Worm (Caenorhabditis elegans): Measurements from ENCODE around the gene col-118.
A peak's percentile ranks its signal among the peaks of the same experiment; 100 is the strongest.

Gene col-118

ce11 chrIV:8821147-8821546, 26.9 kb upstream of the col-118 start, which contains the start of gene T28C6.5:
Gene T28C6.5 (plus strand): TSS chrIV:8821447.
- TF ChIP-seq flt-1 (GFP tag; IDR thresholded peaks at IDR 0.05): no peak
- TF ChIP-seq ztf-29 (GFP tag; IDR thresholded peaks at IDR 0.05): no peak
- TF ChIP-seq med-1 (GFP tag; optimal IDR thresholded peaks at IDR 0.05; ENCODE audit: insufficient read depth): no peak

DNA sequence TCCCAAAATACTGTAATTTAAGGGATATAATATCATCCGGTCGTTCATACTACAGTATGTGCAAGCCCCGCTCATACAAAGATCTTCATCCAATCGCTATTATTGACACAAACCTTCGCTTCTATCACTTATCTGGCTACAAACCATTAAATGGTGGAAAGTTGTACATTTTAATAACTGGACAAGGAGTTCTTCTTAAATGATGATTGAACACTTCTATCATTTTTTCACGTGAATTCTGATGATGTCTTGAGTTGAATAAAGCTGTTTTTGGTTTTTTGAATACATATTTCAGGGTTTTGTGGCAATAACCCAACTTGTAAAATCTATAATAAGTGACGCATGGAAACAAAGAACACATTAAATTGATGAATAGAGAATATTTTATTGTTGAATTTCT, 25.4 kb upstream of the col-118 start:
- TF ChIP-seq ztf-23 (GFP tag; IDR thresholded peaks at IDR 0.05) (no peak), ref-1 (GFP tag; conservative IDR thresholded peaks at IDR 0.05) (no peak)

- TF ChIP-seq klf-2 (GFP tag; conservative IDR thresholded peaks at IDR 0.05) (no peak), med-1 (GFP tag; optimal IDR thresholded peaks at IDR 0.05; ENCODE audit: insufficient read depth) (no peak), T22C8.4 (GFP tag; IDR thresholded peaks at IDR 0.05) (no peak), tab-1 (GFP tag; IDR thresholded peaks at IDR 0.05) (no peak), ztf-23 (GFP tag; IDR thresholded peaks at IDR 0.05) (no peak), cog-1 (tag; optimal IDR thresholded peaks at IDR 0.05) (no peak), ztf-29 (GFP tag; IDR thresholded peaks at IDR 0.05) (no peak), flt-1 (GFP tag; IDR thresholded peaks at IDR 0.05) (no peak), ref-1 (GFP tag; conservative IDR thresholded peaks at IDR 0.05) (no peak)
These were observed 23.7 kb upstream of the col-118 start, which contains the start of the genes col-117 and col-3 for ce11 chrIV:8824145-8824833. Gene col-117 (minus strand): TSS chrIV:8824195. Gene col-3 (plus strand): TSS chrIV:8824783.

DNA sequence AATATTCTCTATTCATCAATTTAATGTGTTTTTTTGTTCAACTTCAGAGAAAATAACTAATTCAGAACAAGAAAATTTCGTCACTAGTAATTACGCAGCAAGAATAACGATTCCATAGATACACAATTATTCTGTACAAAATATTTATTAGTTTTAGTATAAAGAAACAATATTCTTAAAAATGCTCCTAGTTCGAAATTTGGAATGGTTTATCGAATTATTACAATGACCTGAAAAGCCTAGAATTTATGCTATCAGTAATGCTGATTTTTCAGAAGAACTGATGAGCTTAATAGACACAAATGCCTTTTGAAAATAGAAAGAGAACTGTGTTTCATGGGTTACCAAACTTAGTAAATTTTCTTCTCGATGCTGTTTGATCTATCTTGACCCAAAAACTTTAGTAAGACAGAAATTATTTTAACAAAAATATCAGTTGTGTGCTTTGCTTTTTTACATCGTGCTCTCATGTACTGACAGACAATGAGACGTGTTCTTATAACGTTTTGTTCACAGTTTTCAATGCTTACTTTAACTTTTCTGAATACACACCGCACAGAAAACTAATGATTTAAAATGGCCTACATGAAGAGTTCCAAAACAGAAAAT, 21.9 kb upstream of the col-118 start:
- TF ChIP-seq flt-1 (GFP tag; IDR thresholded peaks at IDR 0.05) (no peak), klf-2 (GFP tag; conservative IDR thresholded peaks at IDR 0.05) (no peak), T22C8.4 (GFP tag; IDR thresholded peaks at IDR 0.05) (no peak), med-1 (GFP tag; optimal IDR thresholded peaks at IDR 0.05; ENCODE audit: insufficient read depth) (no peak), ztf-29 (GFP tag; IDR thresholded peaks at IDR 0.05) (no peak), ztf-23 (GFP tag; IDR thresholded peaks at IDR 0.05) (no peak), ref-1 (GFP tag; conservative IDR thresholded peaks at IDR 0.05) (no peak), tab-1 (GFP tag; IDR thresholded peaks at IDR 0.05) (no peak), cog-1 (tag; optimal IDR thresholded peaks at IDR 0.05) (no peak)

ce11 chrIV:8826606-8827000, 21.4 kb upstream of the col-118 start:
- TF ChIP-seq T22C8.4 (GFP tag; IDR thresholded peaks at IDR 0.05) (peak; percentile 80), ztf-29 (GFP tag; IDR thresholded peaks at IDR 0.05) (no peak)

- TF ChIP-seq tab-1 (GFP tag; IDR thresholded peaks at IDR 0.05): no peak
- TF ChIP-seq cog-1 (tag; optimal IDR thresholded peaks at IDR 0.05): no peak
- TF ChIP-seq ztf-23 (GFP tag; IDR thresholded peaks at IDR 0.05): no peak
- TF ChIP-seq klf-2 (GFP tag; conservative IDR thresholded peaks at IDR 0.05): no peak
- TF ChIP-seq ref-1 (GFP tag; conservative IDR thresholded peaks at IDR 0.05): no peak
- no peak for TF ChIP-seq flt-1 (GFP tag; IDR thresholded peaks at IDR 0.05)
- TF ChIP-seq T22C8.4 (GFP tag; IDR thresholded peaks at IDR 0.05): no peak
- no peak for TF ChIP-seq ztf-29 (GFP tag; IDR thresholded peaks at IDR 0.05)
- no peak for TF ChIP-seq med-1 (GFP tag; optimal IDR thresholded peaks at IDR 0.05; ENCODE audit: insufficient read depth)
These were observed 20.5 kb upstream of the col-118 start, which contains the start of gene T28C6.7 for ce11 chrIV:8827500-8827899. Gene T28C6.7 (plus strand): TSS chrIV:8827800.

ce11 chrIV:8830591-8830990, 17.4 kb upstream of the col-118 start, which contains the start of gene T28C6.8:
Gene T28C6.8 (minus strand): TSS chrIV:8830727.
- TF ChIP-seq ztf-23 (GFP tag; IDR thresholded peaks at IDR 0.05): no peak
- no peak for TF ChIP-seq cog-1 (tag; optimal IDR thresholded peaks at IDR 0.05)
- no peak for TF ChIP-seq tab-1 (GFP tag; IDR thresholded peaks at IDR 0.05)
- TF ChIP-seq ref-1 (GFP tag; conservative IDR thresholded peaks at IDR 0.05): no peak
- no peak for TF ChIP-seq ztf-29 (GFP tag; IDR thresholded peaks at IDR 0.05)
- no peak for TF ChIP-seq T22C8.4 (GFP tag; IDR thresholded peaks at IDR 0.05)
- TF ChIP-seq flt-1 (GFP tag; IDR thresholded peaks at IDR 0.05): no peak
- no peak for TF ChIP-seq klf-2 (GFP tag; conservative IDR thresholded peaks at IDR 0.05)
- TF ChIP-seq med-1 (GFP tag; optimal IDR thresholded peaks at IDR 0.05; ENCODE audit: insufficient read depth): no peak

- no peak for TF ChIP-seq med-1 (GFP tag; optimal IDR thresholded peaks at IDR 0.05; ENCODE audit: insufficient read depth)
- TF ChIP-seq ztf-23 (GFP tag; IDR thresholded peaks at IDR 0.05): no peak
- no peak for TF ChIP-seq klf-2 (GFP tag; conservative IDR thresholded peaks at IDR 0.05)
- no peak for TF ChIP-seq T22C8.4 (GFP tag; IDR thresholded peaks at IDR 0.05)
- TF ChIP-seq tab-1 (GFP tag; IDR thresholded peaks at IDR 0.05): no peak
- TF ChIP-seq ref-1 (GFP tag; conservative IDR thresholded peaks at IDR 0.05): no peak
- no peak for TF ChIP-seq cog-1 (tag; optimal IDR thresholded peaks at IDR 0.05)
- no peak for TF ChIP-seq ztf-29 (GFP tag; IDR thresholded peaks at IDR 0.05)
- no peak for TF ChIP-seq flt-1 (GFP tag; IDR thresholded peaks at IDR 0.05)
These were observed 7.8 kb upstream of the col-118 start, which contains the start of the genes T28C6.11 and T11B7.1 for ce11 chrIV:8840161-8840765. Gene T28C6.11 (minus strand): TSS chrIV:8840261. Gene T11B7.1 (plus strand): TSS chrIV:8840715.

DNA sequence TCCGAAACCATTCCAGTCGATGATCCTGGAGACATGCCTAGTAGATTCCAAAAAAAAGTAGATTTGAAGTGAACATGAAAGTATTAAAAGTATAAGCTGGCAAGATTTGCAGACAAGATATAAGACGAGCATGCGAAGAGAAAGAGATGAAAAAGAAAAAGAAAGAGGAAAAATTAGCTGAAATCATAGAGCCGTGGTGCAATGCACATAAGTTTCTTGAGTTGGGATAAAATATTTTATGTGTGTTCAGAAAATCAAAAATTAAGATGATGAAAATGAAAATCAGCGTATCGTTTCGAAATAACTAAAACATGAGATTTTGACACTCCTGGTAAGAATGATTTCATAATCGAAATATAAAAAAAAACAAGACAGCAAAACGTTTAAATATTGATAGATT, 3.6 kb upstream of the col-118 start, which contains the start of gene T11B7.2:
Gene T11B7.2, minus strand, starts transcription at position 101 of the 400 bp plus-strand sequence.
- TF ChIP-seq flt-1 (GFP tag; IDR thresholded peaks at IDR 0.05) (no peak), ref-1 (GFP tag; conservative IDR thresholded peaks at IDR 0.05) (no peak), ztf-23 (GFP tag; IDR thresholded peaks at IDR 0.05) (no peak), klf-2 (GFP tag; conservative IDR thresholded peaks at IDR 0.05) (no peak), cog-1 (tag; optimal IDR thresholded peaks at IDR 0.05) (no peak), T22C8.4 (GFP tag; IDR thresholded peaks at IDR 0.05) (no peak), ztf-29 (GFP tag; IDR thresholded peaks at IDR 0.05) (no peak), tab-1 (GFP tag; IDR thresholded peaks at IDR 0.05) (no peak), med-1 (GFP tag; optimal IDR thresholded peaks at IDR 0.05; ENCODE audit: insufficient read depth) (no peak)
